Worm (Caenorhabditis elegans) whole organism, L4 larva: ENCODE measurements around the gene F38A5.22.

Experiments used
- daf-19 ChIP-seq: fragments of 200-800 bp; sonication (Bioruptor generic); conservative IDR thresholded peaks from 2 replicates; pipeline ENCODE4 v1.3.6; 2022; ENCODE audit warnings: missing genetic modification characterization, missing compliant biosample characterization
- dmd-8 ChIP-seq: fragments of 200-800 bp; sonication (Bioruptor generic); IDR thresholded peaks from 2 replicates; pipeline ENCODE4 v1.3.6; 2022; ENCODE audit warnings: missing genetic modification characterization, missing compliant biosample characterization
- dmd-9 ChIP-seq: fragments of 200-800 bp; sonication (Bioruptor generic); IDR thresholded peaks from 2 replicates; pipeline ENCODE4 v1.3.6; 2022; ENCODE audit warnings: missing genetic modification reagents, missing genetic modification characterization, missing compliant biosample characterization
- mdt-29 ChIP-seq: fragments of 200-800 bp; sonication (Bioruptor generic); IDR thresholded peaks from 2 replicates; pipeline ENCODE4 v1.3.6; 2022; ENCODE audit warnings: missing genetic modification reagents, missing genetic modification characterization, missing compliant biosample characterization
- nhr-11 ChIP-seq: fragments of 150-350 bp; optimal IDR thresholded peaks from 2 replicates; lab custom pipeline; 2014; ENCODE audit warnings: missing biosample characterization, missing genetic modification characterization

- TF ChIP-seq dmd-8 (GFP tag; lab: Robert Waterston, UW) (no peak), daf-19 (GFP tag; lab: Robert Waterston, UW) (no peak), mdt-29 (GFP tag; lab: Robert Waterston, UW) (no peak), dmd-9 (no peak), nhr-11 (tag; lab: Kevin White, UChicago) (no peak)
Observed at ce11 chrIV:6575959-6576727, 19.6 kb downstream of the F38A5.22 start.
